Worm (Caenorhabditis elegans) whole organism, early embryonic: Measurements from ENCODE around the gene Y39G8B.1.

Experiments
- B0310.2 ChIP-seq: sonication (generic microtip); optimal IDR thresholded peaks from 2 replicates; lab custom pipeline; 2016; ENCODE audit warnings: mild to moderate bottlenecking, missing genetic modification characterization, missing compliant biosample characterization
- F13C5.2 ChIP-seq: sonication (generic microtip); optimal IDR thresholded peaks from 2 replicates; lab custom pipeline; 2017; ENCODE audit warnings: mild to moderate bottlenecking, missing genetic modification characterization, inconsistent platforms, missing compliant biosample characterization
- aly-1 ChIP-seq: sonication (generic microtip); optimal IDR thresholded peaks from 2 replicates; lab custom pipeline; 2016; ENCODE audit warnings: missing genetic modification characterization, missing compliant biosample characterization
- ama-1 ChIP-seq: fragments of 150-350 bp; optimal IDR thresholded peaks from 2 replicates; lab custom pipeline; 2014
- ceh-13 ChIP-seq: fragments of 200-800 bp; sonication (Bioruptor generic); optimal IDR thresholded peaks from 2 replicates; lab custom pipeline; 2018; ENCODE audit warnings: mild to moderate bottlenecking, missing genetic modification characterization, missing compliant biosample characterization
- ceh-36 ChIP-seq: sonication (generic microtip); optimal IDR thresholded peaks from 2 replicates; lab custom pipeline; 2016; ENCODE audit warnings: missing genetic modification characterization, inconsistent platforms, missing compliant biosample characterization
- ets-7 ChIP-seq: sonication (generic microtip); optimal IDR thresholded peaks from 2 replicates; lab custom pipeline; 2016; ENCODE audit warnings: missing genotype, missing genetic modification characterization, missing compliant biosample characterization
- flt-1 ChIP-seq: fragments of 200-800 bp; sonication (Bioruptor generic); IDR thresholded peaks from 2 replicates; pipeline ENCODE4 v1.3.6; 2022; ENCODE audit warnings: missing genetic modification characterization, missing compliant biosample characterization
- hmbx-1 ChIP-seq: sonication (generic microtip); optimal IDR thresholded peaks from 2 replicates; lab custom pipeline; 2016; ENCODE audit warnings: mild to moderate bottlenecking, missing genetic modification characterization, missing compliant biosample characterization
- hmg-4 ChIP-seq: fragments of 200-800 bp; sonication (Bioruptor generic); optimal IDR thresholded peaks from 2 replicates; lab custom pipeline; 2018; ENCODE audit warnings: mild to moderate bottlenecking, missing genetic modification characterization, missing compliant biosample characterization
- hnd-1 ChIP-seq: sonication (generic microtip); optimal IDR thresholded peaks from 2 replicates; lab custom pipeline; 2016; ENCODE audit warnings: missing genetic modification characterization, missing compliant biosample characterization
- pes-1 ChIP-seq: fragments of 200-800 bp; sonication (Bioruptor generic); IDR thresholded peaks from 2 replicates; pipeline ENCODE4 v1.3.6; 2022; ENCODE audit warnings: missing genetic modification reagents, missing genetic modification characterization, missing compliant biosample characterization
- scrt-1 ChIP-seq: fragments of 200-800 bp; sonication (Bioruptor generic); IDR thresholded peaks from 2 replicates; pipeline ENCODE4 v1.3.6; 2022; ENCODE audit warnings: missing genetic modification characterization, missing compliant biosample characterization
- sea-1 ChIP-seq: fragments of 200-800 bp; sonication (Bioruptor generic); conservative IDR thresholded peaks from 2 replicates; pipeline ENCODE4 v1.3.6; 2022; ENCODE audit warnings: missing genetic modification characterization, missing compliant biosample characterization
- tbx-11 ChIP-seq: fragments of 200-800 bp; sonication (Bioruptor generic); IDR thresholded peaks from 2 replicates; pipeline ENCODE4 v1.3.6; 2022; ENCODE audit warnings: missing genetic modification characterization, missing compliant biosample characterization
- tbx-37 ChIP-seq: fragments of 200-800 bp; sonication (Bioruptor generic); conservative IDR thresholded peaks from 2 replicates; pipeline ENCODE4 v1.3.6; 2022; ENCODE audit warnings: missing genetic modification reagents, missing genetic modification characterization, missing compliant biosample characterization
- tra-4 ChIP-seq: sonication (generic microtip); optimal IDR thresholded peaks from 2 replicates; lab custom pipeline; 2017; ENCODE audit warnings: missing genetic modification characterization, missing compliant biosample characterization

Gene Y39G8B.1

DNA sequence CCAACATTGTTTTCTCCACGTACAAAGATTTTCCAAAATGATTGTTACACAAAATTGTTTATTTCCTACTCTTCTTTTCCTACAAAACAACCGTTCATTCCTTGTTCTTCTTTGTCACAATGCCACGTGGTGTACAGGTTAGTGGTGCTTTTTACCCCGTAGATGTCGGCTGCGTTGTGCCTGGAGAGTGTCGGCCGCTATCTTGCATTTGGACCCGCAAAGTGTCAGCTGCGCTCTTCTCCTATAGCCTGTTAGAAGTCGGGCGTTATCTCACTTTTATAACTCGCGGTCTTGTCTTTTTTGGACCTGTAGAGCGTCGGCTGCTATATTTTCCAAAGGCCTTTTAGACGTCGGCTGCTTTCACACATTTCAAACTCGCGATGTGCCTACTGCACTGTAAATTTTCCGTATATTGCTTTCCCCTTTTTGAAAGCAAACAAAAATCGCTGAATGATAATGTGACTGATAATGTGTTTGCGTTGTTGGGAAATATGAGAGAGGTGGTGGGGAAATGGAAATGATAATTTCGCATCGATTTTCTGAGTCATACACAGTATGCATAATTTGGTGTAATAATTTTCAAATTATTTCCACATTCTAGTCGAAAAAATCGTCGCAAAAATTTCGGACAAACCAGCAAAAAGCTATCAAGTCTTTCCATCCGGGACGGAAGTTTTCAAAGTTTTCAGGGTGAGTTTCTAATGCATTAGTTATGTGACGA lies 37.2 kb upstream of the Y39G8B.1 start, which contains the start of gene F01D5.8:
Gene F01D5.8, plus strand, starts transcription at position 51 of the 721 bp plus-strand sequence.
- no peak for TF ChIP-seq tbx-37
- no peak for TF ChIP-seq tra-4 (tag; lab: Kevin White, UChicago)
- no peak for TF ChIP-seq ceh-36
- TF ChIP-seq tbx-11 (GFP tag; lab: Robert Waterston, UW): no peak
- TF ChIP-seq hmbx-1 (tag; lab: Kevin White, UChicago): no peak
- TF ChIP-seq hnd-1: no peak
- no peak for TF ChIP-seq ama-1 (lab: Kevin White, UChicago)
- no peak for TF ChIP-seq sea-1 (GFP tag; lab: Robert Waterston, UW)
- no peak for TF ChIP-seq aly-1 (tag; lab: Kevin White, UChicago)
- no peak for TF ChIP-seq ets-7 (tag; lab: Kevin White, UChicago)
- TF ChIP-seq hmg-4 (GFP tag; lab: Kevin White, UChicago): no peak
- no peak for TF ChIP-seq flt-1 (GFP tag; lab: Robert Waterston, UW)
- no peak for TF ChIP-seq F13C5.2 (tag; lab: Kevin White, UChicago)
- no peak for TF ChIP-seq scrt-1
- no peak for TF ChIP-seq ceh-13 (GFP tag; lab: Kevin White, UChicago)

DNA sequence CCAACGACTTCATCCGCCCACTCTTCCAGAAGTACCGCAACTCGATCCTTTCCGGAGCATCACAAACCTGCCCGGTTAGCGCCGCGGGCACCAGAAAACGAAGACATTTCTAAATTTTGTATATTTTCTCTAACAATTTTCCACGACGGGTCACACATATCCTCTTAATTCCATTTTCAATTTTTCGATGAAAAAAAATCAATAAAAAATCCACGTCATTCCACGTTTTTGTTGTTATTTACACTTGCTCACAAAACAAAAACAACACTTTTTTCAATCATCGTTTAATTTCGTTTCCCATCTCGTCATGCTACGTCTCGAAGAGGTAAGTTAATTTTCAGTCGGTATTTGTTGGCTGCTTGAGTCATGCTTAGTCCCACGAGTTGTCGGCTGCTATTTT lies 34.7 kb upstream of the Y39G8B.1 start, which contains the start of gene F01D5.7:
Gene F01D5.7, plus strand, starts transcription at position 301 of the 400 bp plus-strand sequence.
- TF ChIP-seq tra-4 (tag; lab: Kevin White, UChicago): no peak
- no peak for TF ChIP-seq flt-1 (GFP tag; lab: Robert Waterston, UW)
- TF ChIP-seq pes-1 (GFP tag; lab: Robert Waterston, UW): no peak
- TF ChIP-seq tbx-37: no peak
- no peak for TF ChIP-seq scrt-1
- TF ChIP-seq ceh-36: no peak
- TF ChIP-seq aly-1 (tag; lab: Kevin White, UChicago): no peak
- TF ChIP-seq ets-7 (tag; lab: Kevin White, UChicago): no peak
- TF ChIP-seq hmbx-1 (tag; lab: Kevin White, UChicago): no peak
- TF ChIP-seq hmg-4 (GFP tag; lab: Kevin White, UChicago): no peak
- TF ChIP-seq hnd-1: no peak
- TF ChIP-seq sea-1 (GFP tag; lab: Robert Waterston, UW): no peak
- no peak for TF ChIP-seq ama-1 (lab: Kevin White, UChicago)

DNA sequence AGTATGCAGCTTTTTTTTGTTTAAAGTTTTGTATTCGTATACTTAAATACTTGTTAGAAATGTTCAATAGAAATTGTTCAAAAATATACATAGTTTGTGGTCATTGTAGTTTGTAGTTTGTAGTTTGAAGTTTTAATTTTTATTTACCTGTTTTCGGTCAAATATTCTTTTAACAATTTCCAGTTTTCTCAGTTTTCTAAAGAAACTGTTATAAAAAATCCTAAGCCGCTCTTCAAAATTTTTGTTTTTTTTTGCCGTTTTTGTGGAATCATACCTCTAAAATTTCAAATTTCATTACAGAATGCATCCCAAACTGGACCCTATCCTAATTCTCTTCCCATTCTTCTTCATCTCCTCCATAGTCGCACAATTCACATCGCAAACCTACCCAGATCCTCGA lies 32.6 kb upstream of the Y39G8B.1 start, which contains the start of gene F01D5.6:
Gene F01D5.6, plus strand, starts transcription at position 301 of the 400 bp plus-strand sequence.
- TF ChIP-seq tbx-11 (GFP tag; lab: Robert Waterston, UW): no peak
- TF ChIP-seq ceh-13 (GFP tag; lab: Kevin White, UChicago): no peak

DNA sequence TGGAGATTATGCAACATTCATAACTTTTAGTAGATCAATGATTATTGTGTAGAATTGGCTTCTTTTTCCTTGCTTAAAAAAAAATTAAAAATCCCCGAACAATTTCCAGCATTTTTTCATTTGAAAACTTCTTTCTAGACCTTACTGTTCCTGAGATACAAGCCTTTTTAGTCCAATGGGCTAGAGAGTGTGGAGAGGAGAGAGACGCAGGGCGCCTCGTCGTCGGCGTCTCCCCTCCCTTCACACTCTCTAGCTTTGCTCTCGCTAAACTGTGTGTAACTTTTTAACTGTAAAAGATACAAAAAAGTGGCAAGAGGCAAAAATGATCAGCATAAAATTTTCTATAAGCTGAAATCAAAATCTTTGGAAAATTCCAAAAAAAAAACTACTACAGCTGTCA lies 31.6 kb upstream of the Y39G8B.1 start:
- no peak for TF ChIP-seq flt-1 (GFP tag; lab: Robert Waterston, UW)
- no peak for TF ChIP-seq hnd-1
- no peak for TF ChIP-seq sea-1 (GFP tag; lab: Robert Waterston, UW)
- no peak for TF ChIP-seq tbx-37
- TF ChIP-seq ceh-13 (GFP tag; lab: Kevin White, UChicago): no peak
- no peak for TF ChIP-seq F13C5.2 (tag; lab: Kevin White, UChicago)
- no peak for TF ChIP-seq ama-1 (lab: Kevin White, UChicago)
- TF ChIP-seq hmg-4 (GFP tag; lab: Kevin White, UChicago): no peak

- TF ChIP-seq ets-7 (tag; lab: Kevin White, UChicago): no peak
- TF ChIP-seq pes-1 (GFP tag; lab: Robert Waterston, UW): no peak
- TF ChIP-seq flt-1 (GFP tag; lab: Robert Waterston, UW): no peak
- no peak for TF ChIP-seq tbx-37
- no peak for TF ChIP-seq scrt-1
- TF ChIP-seq tra-4 (tag; lab: Kevin White, UChicago): no peak
- no peak for TF ChIP-seq ama-1 (lab: Kevin White, UChicago)
- TF ChIP-seq ceh-13 (GFP tag; lab: Kevin White, UChicago): no peak
These were observed 31.2 kb upstream of the Y39G8B.1 start for ce11 chrII:14004770-14005169.

- TF ChIP-seq tbx-11 (GFP tag; lab: Robert Waterston, UW): no peak
- TF ChIP-seq tra-4 (tag; lab: Kevin White, UChicago): no peak
- no peak for TF ChIP-seq hnd-1
- TF ChIP-seq hmg-4 (GFP tag; lab: Kevin White, UChicago): no peak
- no peak for TF ChIP-seq ceh-13 (GFP tag; lab: Kevin White, UChicago)
- no peak for TF ChIP-seq ceh-36
- TF ChIP-seq ama-1 (lab: Kevin White, UChicago): no peak
These were observed 30.3 kb upstream of the Y39G8B.1 start for ce11 chrII:14003821-14004430.

ce11 chrII:14002200-14002599 lies 28.6 kb upstream of the Y39G8B.1 start, which contains the start of gene F01D5.5:
Gene F01D5.5, minus strand, starts transcription at chrII:14002300.
- no peak for TF ChIP-seq scrt-1
- no peak for TF ChIP-seq aly-1 (tag; lab: Kevin White, UChicago)
- no peak for TF ChIP-seq ceh-36
- no peak for TF ChIP-seq hnd-1
- no peak for TF ChIP-seq hmbx-1 (tag; lab: Kevin White, UChicago)
- TF ChIP-seq ceh-13 (GFP tag; lab: Kevin White, UChicago): no peak
- no peak for TF ChIP-seq hmg-4 (GFP tag; lab: Kevin White, UChicago)
- no peak for TF ChIP-seq tbx-11 (GFP tag; lab: Robert Waterston, UW)
- TF ChIP-seq pes-1 (GFP tag; lab: Robert Waterston, UW): no peak
- no peak for TF ChIP-seq B0310.2 (tag; lab: Kevin White, UChicago)
- TF ChIP-seq flt-1 (GFP tag; lab: Robert Waterston, UW): no peak
- TF ChIP-seq tra-4 (tag; lab: Kevin White, UChicago): no peak
- no peak for TF ChIP-seq ets-7 (tag; lab: Kevin White, UChicago)
- no peak for TF ChIP-seq F13C5.2 (tag; lab: Kevin White, UChicago)
- TF ChIP-seq tbx-37: no peak
- no peak for TF ChIP-seq sea-1 (GFP tag; lab: Robert Waterston, UW)
- TF ChIP-seq ama-1 (lab: Kevin White, UChicago): no peak
